Worm (Caenorhabditis elegans): Measurements from ENCODE around the gene C32D5.10.

The C32D5.10 gene

ce11 chrII:6380866-6381265 is 29.1 kb upstream of the C32D5.10 start, which contains the start of gene F58F12.12:
F58F12.12 (plus strand) TSS chrII:6381166.
- TF ChIP-seq nhr-77 (tag; optimal IDR thresholded peaks at IDR 0.05) (no peak), fos-1 (tag; optimal IDR thresholded peaks at IDR 0.05) (peak; percentile 3)

- TF ChIP-seq F13H6.1 (tag; optimal IDR thresholded peaks at IDR 0.05): no peak
- no peak for TF ChIP-seq ztf-1 (GFP tag; conservative IDR thresholded peaks at IDR 0.05)
- TF ChIP-seq nhr-23 (tag; optimal IDR thresholded peaks at IDR 0.05): no peak
- TF ChIP-seq lin-11 (tag; optimal IDR thresholded peaks at IDR 0.05): no peak
- TF ChIP-seq skn-1 (tag; optimal IDR thresholded peaks at IDR 0.05): no peak
- peak; percentile 69 for TF ChIP-seq nhr-21 (tag; optimal IDR thresholded peaks at IDR 0.05)
- no peak for TF ChIP-seq nhr-11 (tag; optimal IDR thresholded peaks at IDR 0.05)
- no peak for TF ChIP-seq ama-1 (optimal IDR thresholded peaks at IDR 0.05)
- TF ChIP-seq ztf-4 (tag; optimal IDR thresholded peaks at IDR 0.05): no peak
- TF ChIP-seq sem-4 (tag; optimal IDR thresholded peaks at IDR 0.05): no peak
- TF ChIP-seq aly-2 (tag; optimal IDR thresholded peaks at IDR 0.05): no peak
- no peak for TF ChIP-seq lsy-2 (tag; optimal IDR thresholded peaks at IDR 0.05)
- no peak for TF ChIP-seq nhr-25 (tag; optimal IDR thresholded peaks at IDR 0.05)
- TF ChIP-seq nhr-237 (tag; optimal IDR thresholded peaks at IDR 0.05): no peak
- TF ChIP-seq fos-1 (tag; optimal IDR thresholded peaks at IDR 0.05): peak; percentile 44
- no peak for TF ChIP-seq ZK546.5 (tag; optimal IDR thresholded peaks at IDR 0.05)
- no peak for TF ChIP-seq unc-39 (tag; optimal IDR thresholded peaks at IDR 0.05)
- TF ChIP-seq Y55F3AM.14 (GFP tag; optimal IDR thresholded peaks at IDR 0.05): no peak
- TF ChIP-seq ceh-82 (tag; optimal IDR thresholded peaks at IDR 0.05): no peak
- TF ChIP-seq sma-9 (GFP tag; optimal IDR thresholded peaks at IDR 0.05): peak; percentile 35
- no peak for TF ChIP-seq sma-9 (tag; optimal IDR thresholded peaks at IDR 0.05)
- TF ChIP-seq sma-3 (GFP tag; optimal IDR thresholded peaks at IDR 0.05): peak; percentile 10
- no peak for TF ChIP-seq nhr-6 (tag; optimal IDR thresholded peaks at IDR 0.05)
- no peak for TF ChIP-seq blmp-1 (tag; optimal IDR thresholded peaks at IDR 0.05; ENCODE audit: insufficient read depth)
Observed at ce11 chrII:6379038-6379563, 27.3 kb upstream of the C32D5.10 start.

- TF ChIP-seq nhr-129 (tag; optimal IDR thresholded peaks at IDR 0.05) (peak; percentile 8), lin-39 (tag; optimal IDR thresholded peaks at IDR 0.05) (no peak), crh-2 (tag; optimal IDR thresholded peaks at IDR 0.05) (peak; percentile 40), nhr-10 (tag; optimal IDR thresholded peaks at IDR 0.05) (no peak), sma-9 (GFP tag; optimal IDR thresholded peaks at IDR 0.05) (peak; percentile 11), sma-9 (tag; optimal IDR thresholded peaks at IDR 0.05) (no peak), blmp-1 (tag; optimal IDR thresholded peaks at IDR 0.05; ENCODE audit: insufficient read depth) (peak; percentile 29), fos-1 (tag; optimal IDR thresholded peaks at IDR 0.05) (peak; percentile 90), nhr-12 (tag; optimal IDR thresholded peaks at IDR 0.05) (no peak), nhr-21 (tag; optimal IDR thresholded peaks at IDR 0.05) (no peak), skn-1 (tag; optimal IDR thresholded peaks at IDR 0.05) (no peak), elt-3 (tag; optimal IDR thresholded peaks at IDR 0.05) (no peak)
Observed at ce11 chrII:6377381-6377948, 25.7 kb upstream of the C32D5.10 start.

ce11 chrII:6376693-6377092 is 24.9 kb upstream of the C32D5.10 start:
- no peak for TF ChIP-seq nhr-21 (tag; optimal IDR thresholded peaks at IDR 0.05)
- TF ChIP-seq nhr-12 (tag; optimal IDR thresholded peaks at IDR 0.05): no peak
- TF ChIP-seq F13H6.1 (tag; optimal IDR thresholded peaks at IDR 0.05): no peak
- no peak for TF ChIP-seq nhr-6 (tag; optimal IDR thresholded peaks at IDR 0.05)
- TF ChIP-seq Y55F3AM.14 (GFP tag; optimal IDR thresholded peaks at IDR 0.05): no peak
- no peak for TF ChIP-seq ztf-1 (GFP tag; conservative IDR thresholded peaks at IDR 0.05)
- no peak for TF ChIP-seq blmp-1 (tag; optimal IDR thresholded peaks at IDR 0.05; ENCODE audit: insufficient read depth)
- TF ChIP-seq lsy-2 (tag; optimal IDR thresholded peaks at IDR 0.05): no peak
- TF ChIP-seq ceh-82 (tag; optimal IDR thresholded peaks at IDR 0.05): no peak
- TF ChIP-seq ztf-11 (tag; optimal IDR thresholded peaks at IDR 0.05): no peak
- TF ChIP-seq ama-1 (optimal IDR thresholded peaks at IDR 0.05): no peak
- no peak for TF ChIP-seq lin-11 (tag; optimal IDR thresholded peaks at IDR 0.05)
- no peak for TF ChIP-seq skn-1 (tag; optimal IDR thresholded peaks at IDR 0.05)
- TF ChIP-seq peb-1 (tag; optimal IDR thresholded peaks at IDR 0.05): no peak

- TF ChIP-seq fos-1 (tag; optimal IDR thresholded peaks at IDR 0.05) (peak; percentile 43), nhr-10 (tag; optimal IDR thresholded peaks at IDR 0.05) (no peak), ama-1 (optimal IDR thresholded peaks at IDR 0.05) (peak; percentile 40), lsy-2 (tag; optimal IDR thresholded peaks at IDR 0.05) (peak in 1 of 2 experiments; percentile 13), nhr-129 (tag; optimal IDR thresholded peaks at IDR 0.05) (peak; percentile 24), mdl-1 (tag; optimal IDR thresholded peaks at IDR 0.05) (no peak), egl-27 (tag; optimal IDR thresholded peaks at IDR 0.05) (no peak), zag-1 (tag; optimal IDR thresholded peaks at IDR 0.05) (no peak), ztf-11 (tag; optimal IDR thresholded peaks at IDR 0.05) (no peak), aly-2 (tag; optimal IDR thresholded peaks at IDR 0.05) (no peak), lin-13 (GFP tag; optimal IDR thresholded peaks at IDR 0.05) (no peak), gmeb-1 (tag; optimal IDR thresholded peaks at IDR 0.05) (peak; percentile 18), nhr-23 (tag; optimal IDR thresholded peaks at IDR 0.05) (no peak), crh-2 (tag; optimal IDR thresholded peaks at IDR 0.05) (peak; percentile 40), nhr-12 (tag; optimal IDR thresholded peaks at IDR 0.05) (no peak), elt-3 (tag; optimal IDR thresholded peaks at IDR 0.05) (no peak)
Observed at ce11 chrII:6374646-6375045, 22.9 kb upstream of the C32D5.10 start.
